Worm (Caenorhabditis elegans) whole organism, young adult: ENCODE measurements around the gene srh-245.

Source experiments
- aptf-3 ChIP-seq: fragments of 200-800 bp; sonication (Bioruptor generic); IDR thresholded peaks from 2 replicates; pipeline ENCODE4 v1.3.6; 2022; ENCODE audit warnings: missing genetic modification characterization, missing compliant biosample characterization
- attf-6 ChIP-seq: fragments of 200-800 bp; sonication (Bioruptor generic); IDR thresholded peaks from 2 replicates; pipeline ENCODE4 v1.3.6; 2022; ENCODE audit warnings: missing genetic modification reagents, missing genetic modification characterization, missing compliant biosample characterization
- bed-1 ChIP-seq: fragments of 200-800 bp; sonication (Bioruptor generic); IDR thresholded peaks from 2 replicates; pipeline ENCODE4 v1.3.6; 2022; ENCODE audit warnings: missing genetic modification reagents, missing genetic modification characterization, missing compliant biosample characterization
- ceh-79 ChIP-seq: sonication (generic microtip); optimal IDR thresholded peaks from 2 replicates; lab custom pipeline; 2017; ENCODE audit warnings: mild to moderate bottlenecking, missing genetic modification characterization, missing compliant biosample characterization
- egrh-3 ChIP-seq: fragments of 200-800 bp; sonication (Bioruptor generic); IDR thresholded peaks from 2 replicates; pipeline ENCODE4 v1.3.6; 2022; ENCODE audit warnings: missing genetic modification reagents, missing genetic modification characterization, missing compliant biosample characterization
- nfyb-1 ChIP-seq: fragments of 200-800 bp; sonication (Bioruptor generic); IDR thresholded peaks from 2 replicates; pipeline ENCODE4 v1.3.6; 2022; ENCODE audit warnings: missing genetic modification reagents, missing genetic modification characterization, missing compliant biosample characterization
- snpc-4 ChIP-seq, 5 experiments: fragments of 150-350 bp in 1 of 5; sonication (generic microtip) in 4 of 5; optimal IDR thresholded peaks; 2 replicates each; lab custom pipeline; 2014 to 2018; ENCODE audit warnings: missing genetic modification characterization in 5 of 5, missing biosample characterization in 3 of 5, antibody characterized with exemption in 2 of 5, mild to moderate bottlenecking in 2 of 5, missing compliant biosample characterization in 2 of 5, missing genotype in 2 of 5, moderate library complexity in 2 of 5, missing genetic modification reagents in 1 of 5

DNA sequence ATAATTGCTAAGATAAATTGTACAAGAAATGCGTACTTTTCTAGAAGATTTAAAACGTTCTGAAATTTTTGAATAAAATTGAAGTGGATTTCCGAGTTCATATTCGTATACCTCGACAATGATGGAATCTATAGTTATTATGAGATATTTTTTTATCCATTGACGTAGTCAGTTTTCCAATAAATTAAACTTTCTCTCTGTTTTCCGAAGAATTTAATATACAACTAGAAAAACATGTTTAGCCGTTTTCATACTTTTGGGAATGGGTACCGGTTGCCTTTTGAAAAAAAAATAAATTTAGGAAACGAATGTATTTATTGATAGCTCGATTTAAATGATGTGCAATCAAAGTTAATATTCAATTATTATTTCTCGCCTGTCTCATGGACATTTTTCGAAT is 46.9 kb downstream of the srh-245 start, which contains the start of gene srw-109:
- TF ChIP-seq snpc-4 (GFP tag; optimal IDR thresholded peaks at IDR 0.05; lab: Kevin White, UChicago) (no peak), snpc-4 (tag; optimal IDR thresholded peaks at IDR 0.05; lab: Kevin White, UChicago) (no peak), attf-6 (GFP tag; lab: Robert Waterston, UW) (no peak), bed-1 (no peak), egrh-3 (GFP tag; lab: Robert Waterston, UW) (no peak), aptf-3 (GFP tag; lab: Robert Waterston, UW) (no peak), ceh-79 (tag; lab: Kevin White, UChicago) (no peak), nfyb-1 (GFP tag; lab: Robert Waterston, UW) (no peak)
